Worm (Caenorhabditis elegans): ENCODE data around the gene Y39A3A.3.

- TF ChIP-seq ref-1 (GFP tag; conservative IDR thresholded peaks at IDR 0.05): no peak
- TF ChIP-seq klf-2 (GFP tag; conservative IDR thresholded peaks at IDR 0.05): no peak
- no peak for TF ChIP-seq med-1 (GFP tag; optimal IDR thresholded peaks at IDR 0.05; ENCODE audit: insufficient read depth)
- no peak for TF ChIP-seq tab-1 (GFP tag; IDR thresholded peaks at IDR 0.05)
- TF ChIP-seq ztf-23 (GFP tag; IDR thresholded peaks at IDR 0.05): no peak
- no peak for TF ChIP-seq flt-1 (GFP tag; IDR thresholded peaks at IDR 0.05)
- TF ChIP-seq T22C8.4 (GFP tag; IDR thresholded peaks at IDR 0.05): no peak
- TF ChIP-seq cog-1 (tag; optimal IDR thresholded peaks at IDR 0.05): no peak
Measured at ce11 chrIII:2054084-2054483, 14.1 kb downstream of the Y39A3A.3 start, which contains the start of gene M01E10.3.

Data from whole organism, midembryonic.